Worm (Caenorhabditis elegans) whole organism, L1 larva: Measurements from ENCODE around the gene cwf-19L2.

Experiments used
- aha-1 ChIP-seq: fragments of 150-350 bp; optimal IDR thresholded peaks from 2 replicates; lab custom pipeline; 2014; ENCODE audit warnings: missing biosample characterization, missing genetic modification characterization
- aly-2 ChIP-seq: fragments of 150-350 bp; optimal IDR thresholded peaks from 2 replicates; lab custom pipeline; 2014; ENCODE audit warnings: missing biosample characterization, missing genetic modification characterization
- ama-1 ChIP-seq: fragments of 150-350 bp; optimal IDR thresholded peaks from 2 replicates; lab custom pipeline; 2014
- blmp-1 ChIP-seq: fragments of 150-350 bp; optimal IDR thresholded peaks from 2 replicates; lab custom pipeline; 2014; ENCODE audit warnings: missing biosample characterization, missing genetic modification characterization
- ceh-8 ChIP-seq: fragments of 200-800 bp; sonication (Bioruptor generic); optimal IDR thresholded peaks from 2 replicates; lab custom pipeline; 2018; ENCODE audit warnings: mild to moderate bottlenecking, missing genetic modification characterization, moderate library complexity, missing compliant biosample characterization
- ceh-82 ChIP-seq, 3 experiments: fragments of 150-350 bp in 1 of 3; sonication (generic microtip) in 2 of 3; optimal IDR thresholded peaks; 2 replicates each; lab custom pipeline; 2014 to 2017; ENCODE audit warnings: missing biosample characterization in 3 of 3, missing genetic modification characterization in 3 of 3
- ceh-90 ChIP-seq: sonication (generic microtip); optimal IDR thresholded peaks from 2 replicates; lab custom pipeline; 2016; ENCODE audit warnings: missing genetic modification characterization, missing compliant biosample characterization
- egl-27 ChIP-seq, 2 experiments: fragments of 150-350 bp in 1 of 2; sonication (generic microtip); optimal IDR thresholded peaks; 3 replicates each; lab custom pipeline; 2017 to 2018; ENCODE audit warnings: missing biosample characterization in 2 of 2, missing genetic modification characterization in 2 of 2, missing genetic modification reagents in 2 of 2
- elt-2 ChIP-seq: sonication (generic microtip); optimal IDR thresholded peaks from 2 replicates; lab custom pipeline; 2016; ENCODE audit warnings: missing genetic modification characterization, mild to moderate bottlenecking, inconsistent platforms, missing compliant biosample characterization, missing genetic modification reagents
- elt-3 ChIP-seq, 6 experiments: fragments of 150-350 bp in 1 of 6; sonication (generic microtip); optimal IDR thresholded peaks; 2 replicates each; lab custom pipeline; 2017 to 2018; ENCODE audit warnings: missing biosample characterization in 6 of 6, missing genetic modification characterization in 6 of 6, inconsistent platforms in 1 of 6
- ets-5 ChIP-seq: fragments of 200-800 bp; sonication (Bioruptor generic); IDR thresholded peaks from 2 replicates; pipeline ENCODE4 v1.3.6; 2022; ENCODE audit warnings: missing genetic modification characterization, missing compliant biosample characterization
- fkh-10 ChIP-seq: sonication (generic microtip); optimal IDR thresholded peaks from 2 replicates; lab custom pipeline; 2017; ENCODE audit warnings: missing biosample characterization, missing genetic modification reagents, missing genetic modification characterization
- fkh-8 ChIP-seq: sonication (generic microtip); optimal IDR thresholded peaks from 2 replicates; lab custom pipeline; 2016; ENCODE audit warnings: mild to moderate bottlenecking, missing genetic modification characterization, missing compliant biosample characterization
- grh-1 ChIP-seq: fragments of 200-800 bp; sonication (Bioruptor generic); IDR thresholded peaks from 2 replicates; pipeline ENCODE4 v1.3.6; 2022; ENCODE audit warnings: missing genetic modification reagents, missing genetic modification characterization, missing compliant biosample characterization
- hlh-17 ChIP-seq: fragments of 200-800 bp; sonication (Bioruptor generic); optimal IDR thresholded peaks from 2 replicates; lab custom pipeline; 2018; ENCODE audit warnings: missing genetic modification characterization, mild to moderate bottlenecking, missing compliant biosample characterization, moderate library complexity, borderline replicate concordance
- hlh-4 ChIP-seq: sonication (generic microtip); optimal IDR thresholded peaks from 2 replicates; lab custom pipeline; 2016; ENCODE audit warnings: mild to moderate bottlenecking, missing genetic modification characterization, missing compliant biosample characterization
- irx-1 ChIP-seq: sonication (generic microtip); optimal IDR thresholded peaks from 2 replicates; lab custom pipeline; 2016; ENCODE audit warnings: missing genetic modification characterization, missing compliant biosample characterization
- isw-1 ChIP-seq: fragments of 200-800 bp; sonication (Bioruptor generic); IDR thresholded peaks from 2 replicates; pipeline ENCODE4 v1.3.6; 2022; ENCODE audit warnings: missing genetic modification characterization, missing compliant biosample characterization
- jun-1 ChIP-seq: fragments of 150-350 bp; optimal IDR thresholded peaks from 2 replicates; lab custom pipeline; 2014; ENCODE audit warnings: missing biosample characterization, missing genetic modification reagents, missing genetic modification characterization
- lin-13 ChIP-seq: fragments of 150-350 bp; optimal IDR thresholded peaks from 2 replicates; lab custom pipeline; 2014; ENCODE audit warnings: missing biosample characterization, missing genetic modification reagents, missing genetic modification characterization
- lin-14 ChIP-seq: fragments of 200-800 bp; sonication (Bioruptor generic); optimal IDR thresholded peaks from 2 replicates; lab custom pipeline; 2018; ENCODE audit warnings: mild to moderate bottlenecking, missing genetic modification characterization, moderate library complexity, missing compliant biosample characterization
- lin-35 ChIP-seq, 2 experiments: fragments of 150-350 bp; optimal IDR thresholded peaks; 2 replicates each; lab custom pipeline; 2014; ENCODE audit warnings: missing biosample characterization in 2 of 2, missing genetic modification characterization in 2 of 2, missing genetic modification reagents in 2 of 2
- lin-39 ChIP-seq: fragments of 150-350 bp; optimal IDR thresholded peaks from 2 replicates; lab custom pipeline; 2014; ENCODE audit warnings: missing biosample characterization, missing genetic modification reagents, missing genetic modification characterization
- lsy-2 ChIP-seq, 2 experiments: fragments of 150-350 bp; optimal IDR thresholded peaks; 2 replicates each; lab custom pipeline; 2014; ENCODE audit warnings: missing biosample characterization in 2 of 2, missing genetic modification characterization in 2 of 2
- mdl-1 ChIP-seq, 2 experiments: fragments of 150-350 bp; optimal IDR thresholded peaks; 2 replicates each; lab custom pipeline; 2014 to 2017; ENCODE audit warnings: missing biosample characterization in 2 of 2, missing genetic modification characterization in 2 of 2, inconsistent platforms in 1 of 2
- mef-2 ChIP-seq: fragments of 150-350 bp; optimal IDR thresholded peaks from 2 replicates; lab custom pipeline; 2014; ENCODE audit warnings: missing biosample characterization, missing genetic modification characterization
- nhr-11 ChIP-seq: fragments of 150-350 bp; optimal IDR thresholded peaks from 2 replicates; lab custom pipeline; 2014; ENCODE audit warnings: missing biosample characterization, missing genetic modification characterization
- nhr-12 ChIP-seq: sonication (generic microtip); optimal IDR thresholded peaks from 2 replicates; lab custom pipeline; 2017; ENCODE audit warnings: missing biosample characterization, missing genetic modification characterization
- nhr-19 ChIP-seq: fragments of 200-800 bp; sonication (Bioruptor generic); conservative IDR thresholded peaks from 2 replicates; pipeline ENCODE4 v1.3.6; 2022; ENCODE audit warnings: missing genetic modification characterization, missing compliant biosample characterization
- nhr-20 ChIP-seq: sonication (generic microtip); optimal IDR thresholded peaks from 2 replicates; lab custom pipeline; 2016; ENCODE audit warnings: mild to moderate bottlenecking, missing genetic modification characterization, missing compliant biosample characterization
- nhr-237 ChIP-seq: fragments of 150-350 bp; optimal IDR thresholded peaks from 2 replicates; lab custom pipeline; 2014; ENCODE audit warnings: missing biosample characterization, missing genetic modification characterization
- nhr-71 ChIP-seq: sonication (generic microtip); optimal IDR thresholded peaks from 2 replicates; lab custom pipeline; 2016; ENCODE audit warnings: mild to moderate bottlenecking, missing genetic modification characterization, moderate library complexity, missing compliant biosample characterization
- nhr-84 ChIP-seq: sonication (generic microtip); optimal IDR thresholded peaks from 2 replicates; lab custom pipeline; 2017; ENCODE audit warnings: missing biosample characterization, missing genetic modification characterization
- nhr-85 ChIP-seq: sonication (generic microtip); peaks from one replicate; lab custom pipeline; 2016; ENCODE audit warnings: missing genetic modification characterization, inconsistent platforms, missing compliant biosample characterization
- nhr-90 ChIP-seq: sonication (generic microtip); optimal IDR thresholded peaks from 2 replicates; lab custom pipeline; 2016; ENCODE audit warnings: mild to moderate bottlenecking, missing genetic modification characterization, missing compliant biosample characterization; ENCODE audit not compliant: poor library complexity
- pag-3 ChIP-seq: sonication (generic microtip); optimal IDR thresholded peaks from 2 replicates; lab custom pipeline; 2017; ENCODE audit warnings: missing genetic modification characterization, mild to moderate bottlenecking, missing compliant biosample characterization, antibody characterized with exemption, borderline replicate concordance; ENCODE audit not compliant: insufficient read depth
- pax-3 ChIP-seq: fragments of 200-800 bp; sonication (Bioruptor generic); optimal IDR thresholded peaks from 2 replicates; lab custom pipeline; 2018; ENCODE audit warnings: mild to moderate bottlenecking, missing genetic modification characterization, moderate library complexity, missing compliant biosample characterization
- skn-1 ChIP-seq: fragments of 150-350 bp; optimal IDR thresholded peaks from 2 replicates; lab custom pipeline; 2014; ENCODE audit warnings: missing biosample characterization, missing genetic modification characterization
- snpc-4 ChIP-seq: fragments of 150-350 bp; optimal IDR thresholded peaks from 2 replicates; lab custom pipeline; 2014; ENCODE audit warnings: missing biosample characterization, missing genetic modification characterization
- snu-23 ChIP-seq: sonication (generic microtip); optimal IDR thresholded peaks from 2 replicates; lab custom pipeline; 2016; ENCODE audit warnings: missing genetic modification characterization, missing compliant biosample characterization
- sox-4 ChIP-seq: sonication (generic microtip); optimal IDR thresholded peaks from 2 replicates; lab custom pipeline; 2016; ENCODE audit warnings: missing genetic modification characterization, missing compliant biosample characterization
- sup-37 ChIP-seq: fragments of 200-800 bp; sonication (Bioruptor generic); optimal IDR thresholded peaks from 2 replicates; lab custom pipeline; 2018; ENCODE audit warnings: mild to moderate bottlenecking, missing genetic modification characterization, missing compliant biosample characterization
- tbx-2 ChIP-seq: sonication (generic microtip); optimal IDR thresholded peaks from 2 replicates; lab custom pipeline; 2016; ENCODE audit warnings: missing genetic modification characterization, missing compliant biosample characterization
- tlp-1 ChIP-seq: fragments of 150-350 bp; optimal IDR thresholded peaks from 2 replicates; lab custom pipeline; 2014; ENCODE audit warnings: missing biosample characterization, missing genetic modification characterization
- unc-130 ChIP-seq: fragments of 150-350 bp; optimal IDR thresholded peaks from 2 replicates; lab custom pipeline; 2017; ENCODE audit warnings: missing biosample characterization, missing genetic modification characterization, inconsistent platforms
- unc-30 ChIP-seq: sonication (generic microtip); optimal IDR thresholded peaks from 2 replicates; lab custom pipeline; 2017; ENCODE audit warnings: missing biosample characterization, missing genetic modification characterization
- unc-62 ChIP-seq: fragments of 150-350 bp; optimal IDR thresholded peaks from 2 replicates; lab custom pipeline; 2014; ENCODE audit warnings: missing biosample characterization, missing genetic modification reagents, missing genetic modification characterization
- unc-98 ChIP-seq: fragments of 200-800 bp; sonication (Bioruptor generic); IDR thresholded peaks from 2 replicates; pipeline ENCODE4 v1.3.6; 2022; ENCODE audit warnings: missing genetic modification characterization, missing compliant biosample characterization
- zag-1 ChIP-seq: fragments of 150-350 bp; optimal IDR thresholded peaks from 2 replicates; lab custom pipeline; 2014; ENCODE audit warnings: missing biosample characterization, missing genetic modification characterization
- zip-4 ChIP-seq: fragments of 200-800 bp; sonication (Bioruptor generic); optimal IDR thresholded peaks from 2 replicates; lab custom pipeline; 2018; ENCODE audit warnings: mild to moderate bottlenecking, missing genetic modification characterization, moderate library complexity, missing compliant biosample characterization

Gene cwf-19L2

DNA sequence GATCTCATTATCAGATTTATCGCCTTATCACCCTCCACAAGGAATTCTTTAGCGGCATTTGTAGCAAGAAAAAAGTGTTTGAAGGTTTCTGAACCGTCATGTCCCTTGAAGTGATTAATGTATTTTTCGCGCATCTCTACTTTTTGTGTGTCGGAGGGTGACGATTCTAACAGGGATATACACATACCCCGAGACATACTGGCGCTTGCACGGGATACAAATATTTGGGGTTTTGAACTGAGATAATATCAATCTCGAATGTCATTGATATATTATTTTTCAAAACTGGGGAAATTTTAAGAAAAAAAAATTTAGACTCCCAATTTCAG, 12.2 kb downstream of the cwf-19L2 start:
- no peak for TF ChIP-seq sox-4 (tag; lab: Kevin White, UChicago)
- TF ChIP-seq fkh-8 (tag; lab: Kevin White, UChicago) = no peak
- TF ChIP-seq pag-3 = no peak
- no peak for TF ChIP-seq fkh-10 (GFP tag; lab: Kevin White, UChicago)
- no peak for TF ChIP-seq skn-1
- no peak for TF ChIP-seq hlh-4
- TF ChIP-seq zip-4 = no peak
- peak; percentile 47 for TF ChIP-seq lin-14
- no peak for TF ChIP-seq unc-30 (tag; lab: Kevin White, UChicago)
- TF ChIP-seq lsy-2 (tag; optimal IDR thresholded peaks at IDR 0.05; lab: Kevin White, UChicago) = peak in 1 of 2 experiments; percentile 25
- no peak; the same call in 1 of the 2 replicates for TF ChIP-seq nhr-19
- TF ChIP-seq nhr-237 (tag; lab: Kevin White, UChicago) = no peak
- no peak for TF ChIP-seq lin-13 (GFP tag; lab: Kevin White, UChicago)
- TF ChIP-seq snu-23 (GFP tag; lab: Kevin White, UChicago) = peak; percentile 41
- no peak for TF ChIP-seq irx-1 (tag; lab: Kevin White, UChicago)
- TF ChIP-seq hlh-17 = no peak
- TF ChIP-seq snpc-4 (tag; lab: Kevin White, UChicago) = no peak
- no peak for TF ChIP-seq isw-1
- TF ChIP-seq blmp-1 = peak; percentile 90
- TF ChIP-seq ceh-90 (tag; lab: Kevin White, UChicago) = no peak
- no peak for TF ChIP-seq nhr-84 (tag; lab: Kevin White, UChicago)
- TF ChIP-seq jun-1 = no peak
- no peak for TF ChIP-seq grh-1 (GFP tag; lab: Robert Waterston, UW)
- no peak for TF ChIP-seq elt-2 (tag; lab: Kevin White, UChicago)
- no peak for TF ChIP-seq sup-37 (GFP tag; lab: Kevin White, UChicago)
- TF ChIP-seq tlp-1 (tag; lab: Kevin White, UChicago) = no peak
- TF ChIP-seq lin-39 (tag; lab: Kevin White, UChicago) = no peak
- no peak for TF ChIP-seq ceh-8 (GFP tag; lab: Kevin White, UChicago)
- TF ChIP-seq lin-35 (GFP tag; optimal IDR thresholded peaks at IDR 0.05; lab: Kevin White, UChicago) = peak in 1 of 2 experiments; percentile 19
- no peak for TF ChIP-seq ama-1
- TF ChIP-seq nhr-12 = no peak
- TF ChIP-seq unc-130 (tag; lab: Kevin White, UChicago) = no peak
- TF ChIP-seq ceh-82 (tag; optimal IDR thresholded peaks at IDR 0.05; lab: Kevin White, UChicago) = no peak
- peak; percentile 77 for TF ChIP-seq nhr-85 (tag; lab: Kevin White, UChicago)
- TF ChIP-seq aly-2 (tag; lab: Kevin White, UChicago) = no peak
- TF ChIP-seq nhr-11 (tag; lab: Kevin White, UChicago) = no peak
- peak in 1 of 2 experiments; percentile 5 for TF ChIP-seq mdl-1 (tag; optimal IDR thresholded peaks at IDR 0.05; lab: Kevin White, UChicago)
- no peak for TF ChIP-seq pax-3 (tag; lab: Kevin White, UChicago)
- TF ChIP-seq unc-62 (GFP tag; lab: Kevin White, UChicago) = no peak
- TF ChIP-seq tbx-2 (tag; lab: Kevin White, UChicago) = no peak
- no peak for TF ChIP-seq egl-27 (tag; optimal IDR thresholded peaks at IDR 0.05; lab: Kevin White, UChicago)
- peak in 4 of 6 experiments; percentile 20 to 88 (median 44) for TF ChIP-seq elt-3 (tag; optimal IDR thresholded peaks at IDR 0.05; lab: Kevin White, UChicago)
- TF ChIP-seq mef-2 (tag; lab: Kevin White, UChicago) = no peak
- TF ChIP-seq aha-1 (tag; lab: Kevin White, UChicago) = no peak
- TF ChIP-seq nhr-20 (tag; lab: Kevin White, UChicago) = peak; percentile 42
- no peak for TF ChIP-seq unc-98 (GFP tag; lab: Robert Waterston, UW)
- no peak for TF ChIP-seq ets-5 (GFP tag; lab: Robert Waterston, UW)
- TF ChIP-seq nhr-90 (tag; lab: Kevin White, UChicago) = peak; percentile 21
- peak; percentile 40 for TF ChIP-seq nhr-71 (tag; lab: Kevin White, UChicago)
- TF ChIP-seq zag-1 (tag; lab: Kevin White, UChicago) = no peak
